Fruit fly (Drosophila melanogaster) whole organism, embryonic: Measurements from ENCODE around the gene Gnmt.

Experiments used
- Ada2b ChIP-seq: fragments of 200-800 bp; sonication (Bioruptor generic); IDR thresholded peaks from 2 replicates; pipeline ENCODE4 v1.3.6; 2022; ENCODE audit warnings: missing biosample characterization, missing genetic modification characterization
- Atf6 ChIP-seq: fragments of 200-800 bp; sonication (Bioruptor generic); IDR thresholded peaks from 2 replicates; pipeline ENCODE4 v1.3.6; 2022; ENCODE audit warnings: missing biosample characterization, missing genetic modification characterization
- CG12071 ChIP-seq: fragments of 200-800 bp; sonication (Bioruptor generic); optimal IDR thresholded peaks from 3 replicates; lab custom pipeline; 2018; ENCODE audit warnings: missing biosample characterization, mild to moderate bottlenecking, missing genetic modification characterization
- CG12659 ChIP-seq: fragments of 200-800 bp; sonication (Bioruptor generic); optimal IDR thresholded peaks from 3 replicates; lab custom pipeline; 2017; ENCODE audit warnings: mild to moderate bottlenecking, missing biosample characterization, missing genetic modification reagents, missing genetic modification characterization
- CG13424 ChIP-seq: fragments of 200-800 bp; sonication (Bioruptor generic); optimal IDR thresholded peaks from 2 replicates; lab custom pipeline; 2019; ENCODE audit warnings: missing biosample characterization, mild to moderate bottlenecking, missing genetic modification characterization, moderate library complexity
- CG14667 ChIP-seq: fragments of 200-800 bp; sonication (Bioruptor generic); IDR thresholded peaks from 2 replicates; pipeline ENCODE4 v1.3.6; 2022; ENCODE audit warnings: missing biosample characterization, missing genetic modification characterization
- CG15073 ChIP-seq: fragments of 200-800 bp; sonication (Bioruptor generic); optimal IDR thresholded peaks from 2 replicates; lab custom pipeline; 2016; ENCODE audit warnings: missing biosample characterization, missing genetic modification characterization
- CG15514 ChIP-seq: fragments of 200-800 bp; sonication (Bioruptor generic); optimal IDR thresholded peaks from 3 replicates; lab custom pipeline; 2017; ENCODE audit warnings: missing biosample characterization, missing genetic modification characterization, mild to moderate bottlenecking, moderate library complexity, missing genetic modification reagents
- CG16779 ChIP-seq: fragments of 200-800 bp; sonication (Bioruptor generic); IDR thresholded peaks from 2 replicates; pipeline ENCODE4 v1.3.6; 2022; ENCODE audit warnings: missing biosample characterization, missing genetic modification characterization
- CG17385 ChIP-seq: fragments of 200-800 bp; sonication (Bioruptor generic); optimal IDR thresholded peaks from 3 replicates; lab custom pipeline; 2018; ENCODE audit warnings: missing biosample characterization, mild to moderate bottlenecking, missing genetic modification characterization
- CG2678 ChIP-seq: fragments of 200-800 bp; sonication (Bioruptor generic); optimal IDR thresholded peaks from 3 replicates; lab custom pipeline; 2019; ENCODE audit warnings: missing biosample characterization, mild to moderate bottlenecking, missing genetic modification characterization, moderate library complexity
- CG2712 ChIP-seq: fragments of 200-800 bp; optimal IDR thresholded peaks from 3 replicates; lab custom pipeline; 2019; ENCODE audit warnings: missing biosample characterization, mild to moderate bottlenecking, missing genetic modification characterization, moderate library complexity
- CG34224 ChIP-seq: fragments of 200-800 bp; sonication (Bioruptor generic); IDR thresholded peaks from 3 replicates; pipeline ENCODE4 v1.3.6; 2022; ENCODE audit warnings: missing biosample characterization, missing genetic modification characterization; ENCODE audit not compliant: partially characterized antibody
- CG3838 ChIP-seq: fragments of 200-800 bp; sonication (Bioruptor generic); optimal IDR thresholded peaks from 3 replicates; lab custom pipeline; 2016; ENCODE audit warnings: missing biosample characterization, missing genetic modification characterization
- CG3847 ChIP-seq: fragments of 200-800 bp; sonication (Bioruptor generic); IDR thresholded peaks from 2 replicates; pipeline ENCODE4 v1.3.6; 2022; ENCODE audit warnings: missing biosample characterization, missing genetic modification characterization
- CG4424 ChIP-seq: fragments of 200-800 bp; sonication (Bioruptor generic); optimal IDR thresholded peaks from 3 replicates; lab custom pipeline; 2016; ENCODE audit warnings: missing biosample characterization, missing genetic modification characterization
- CG6689 ChIP-seq: fragments of 200-800 bp; sonication (Bioruptor generic); IDR thresholded peaks from 2 replicates; pipeline ENCODE4 v1.3.6; 2022; ENCODE audit warnings: missing biosample characterization, missing genetic modification characterization
- CG7357 ChIP-seq: fragments of 200-800 bp; sonication (Bioruptor generic); IDR thresholded peaks from 3 replicates; pipeline ENCODE4 v1.3.6; 2022; ENCODE audit warnings: missing biosample characterization, missing genetic modification characterization
- CG7987 ChIP-seq: fragments of 200-800 bp; sonication (Bioruptor generic); optimal IDR thresholded peaks from 2 replicates; lab custom pipeline; 2018; ENCODE audit warnings: missing biosample characterization, mild to moderate bottlenecking, missing genetic modification characterization, moderate library complexity
- Dref ChIP-seq: fragments of 200-800 bp; sonication (Bioruptor generic); IDR thresholded peaks from 2 replicates; pipeline ENCODE4 v1.3.6; 2022; ENCODE audit warnings: missing biosample characterization, missing genetic modification characterization
- Ets65A ChIP-seq: fragments of 200-800 bp; sonication (Bioruptor generic); peaks from one replicate; lab custom pipeline; 2016; ENCODE audit warnings: missing biosample characterization, missing genetic modification characterization
- HLH54F ChIP-seq: fragments of 200-800 bp; sonication (Bioruptor generic); optimal IDR thresholded peaks from 3 replicates; lab custom pipeline; 2016; ENCODE audit warnings: missing biosample characterization, missing genetic modification characterization
- Hmr ChIP-seq: fragments of 200-800 bp; sonication (Bioruptor generic); optimal IDR thresholded peaks from 3 replicates; lab custom pipeline; 2017; ENCODE audit warnings: mild to moderate bottlenecking, missing biosample characterization, missing genetic modification reagents, missing genetic modification characterization
- Hr78 ChIP-seq, 2 experiments: fragments of 200-800 bp in 1 of 2; fragments of >200 bp in 1 of 2; sonication (Bioruptor generic) in 1 of 2; optimal IDR thresholded peaks; 2 replicates each; lab custom pipeline; 2017 to 2019; ENCODE audit warnings: missing biosample characterization in 2 of 2, missing genetic modification characterization in 2 of 2, mild to moderate bottlenecking in 1 of 2, moderate library complexity in 1 of 2
- Lhr ChIP-seq: fragments of 200-800 bp; sonication (Bioruptor generic); optimal IDR thresholded peaks from 3 replicates; lab custom pipeline; 2017; ENCODE audit warnings: mild to moderate bottlenecking, missing biosample characterization, missing genetic modification reagents, missing genetic modification characterization
- Med ChIP-seq: fragments of 200-800 bp; sonication (Bioruptor generic); peaks from one replicate; lab custom pipeline; 2016; ENCODE audit warnings: missing biosample characterization, missing genetic modification characterization, mild to moderate bottlenecking, inconsistent platforms, moderate library complexity
- NfI ChIP-seq: fragments of 200-800 bp; sonication (Bioruptor generic); optimal IDR thresholded peaks from 3 replicates; lab custom pipeline; 2018; ENCODE audit warnings: missing biosample characterization, mild to moderate bottlenecking, missing genetic modification characterization, moderate library complexity
- Opbp ChIP-seq: fragments of 200-800 bp; sonication (Bioruptor generic); IDR thresholded peaks from 3 replicates; pipeline ENCODE4 v1.3.6; 2022; ENCODE audit warnings: missing biosample characterization, missing genetic modification characterization; ENCODE audit not compliant: partially characterized antibody
- Optix ChIP-seq: fragments of 200-800 bp; sonication (Bioruptor generic); IDR thresholded peaks from 3 replicates; pipeline ENCODE4 v1.3.6; 2022; ENCODE audit warnings: missing biosample characterization, missing genetic modification characterization
- TFAM ChIP-seq: fragments of 200-800 bp; sonication (Bioruptor generic); optimal IDR thresholded peaks from 2 replicates; lab custom pipeline; 2017; ENCODE audit warnings: missing biosample characterization, missing genetic modification characterization, inconsistent platforms
- Taf1 ChIP-seq: fragments of 200-800 bp; sonication (Bioruptor generic); IDR thresholded peaks from 2 replicates; pipeline ENCODE4 v1.3.6; 2022; ENCODE audit warnings: missing biosample characterization, missing genetic modification characterization
- ab ChIP-seq: fragments of 200-800 bp; sonication (Bioruptor generic); optimal IDR thresholded peaks from 2 replicates; lab custom pipeline; 2016; ENCODE audit warnings: missing biosample characterization, missing genetic modification characterization
- al ChIP-seq: fragments of 200-800 bp; sonication (Bioruptor generic); IDR thresholded peaks from 2 replicates; pipeline ENCODE4 v1.3.6; 2022; ENCODE audit warnings: missing biosample characterization, missing genetic modification characterization
- chinmo ChIP-seq: fragments of 200-800 bp; sonication (Bioruptor generic); IDR thresholded peaks from 4 replicates; pipeline ENCODE4 v1.3.6; 2022; ENCODE audit warnings: missing biosample characterization, missing genetic modification characterization; ENCODE audit not compliant: partially characterized antibody
- crp ChIP-seq, 2 experiments: fragments of 200-800 bp; sonication (Bioruptor generic); optimal IDR thresholded peaks; 2 replicates in 1 of 2; 3 replicates in 1 of 2; lab custom pipeline; 2017; ENCODE audit warnings: missing biosample characterization in 2 of 2, missing genetic modification characterization in 2 of 2, mild to moderate bottlenecking in 1 of 2, moderate library complexity in 1 of 2
- disco-r ChIP-seq: fragments of 200-800 bp; sonication (Bioruptor generic); optimal IDR thresholded peaks from 2 replicates; lab custom pipeline; 2016; ENCODE audit warnings: missing biosample characterization, missing genetic modification characterization
- dm ChIP-seq: fragments of 200-800 bp; sonication (Bioruptor generic); optimal IDR thresholded peaks from 3 replicates; lab custom pipeline; 2016; ENCODE audit warnings: missing biosample characterization, missing genetic modification characterization
- exex ChIP-seq: fragments of 200-800 bp; sonication (Bioruptor generic); optimal IDR thresholded peaks from 4 replicates; lab custom pipeline; 2018; ENCODE audit warnings: missing biosample characterization, mild to moderate bottlenecking, missing genetic modification characterization, moderate library complexity
- fu2 ChIP-seq: fragments of 200-800 bp; sonication (Bioruptor generic); optimal IDR thresholded peaks from 2 replicates; lab custom pipeline; 2016; ENCODE audit warnings: missing biosample characterization, missing genetic modification characterization
- gce ChIP-seq: fragments of 200-800 bp; sonication (Bioruptor generic); IDR thresholded peaks from 3 replicates; pipeline ENCODE4 v1.3.6; 2022; ENCODE audit warnings: missing biosample characterization, missing genetic modification characterization
- h ChIP-seq: fragments of >200 bp; optimal IDR thresholded peaks from 2 replicates; lab custom pipeline; 2017
- her ChIP-seq: fragments of 200-800 bp; sonication (Bioruptor generic); optimal IDR thresholded peaks from 2 replicates; lab custom pipeline; 2016; ENCODE audit warnings: missing biosample characterization, missing genetic modification characterization
- hkb ChIP-seq, 2 experiments: fragments of 200-800 bp in 1 of 2; fragments of >200 bp in 1 of 2; sonication (Bioruptor generic) in 1 of 2; IDR thresholded peaks in 1 of 2; optimal IDR thresholded peaks in 1 of 2; 2 replicates each; pipeline versions ENCODE4 v1.3.6 to Lab custom; 2017 to 2022; ENCODE audit warnings: missing biosample characterization in 1 of 2, missing genetic modification characterization in 1 of 2
- jumu ChIP-seq: fragments of 200-800 bp; sonication (Bioruptor generic); optimal IDR thresholded peaks from 3 replicates; lab custom pipeline; 2016; ENCODE audit warnings: missing biosample characterization, missing genetic modification characterization
- repo ChIP-seq: fragments of 200-800 bp; sonication (Bioruptor generic); optimal IDR thresholded peaks from 2 replicates; lab custom pipeline; 2016; ENCODE audit warnings: missing biosample characterization, missing genetic modification characterization
- schlank ChIP-seq: fragments of 200-800 bp; sonication (Bioruptor generic); optimal IDR thresholded peaks from 2 replicates; lab custom pipeline; 2018; ENCODE audit warnings: missing biosample characterization, mild to moderate bottlenecking, missing genetic modification characterization
- sna ChIP-seq: fragments of 200-800 bp; sonication (Bioruptor generic); IDR thresholded peaks from 2 replicates; pipeline ENCODE4 v1.3.6; 2022; ENCODE audit warnings: missing biosample characterization, missing genetic modification characterization; ENCODE audit not compliant: partially characterized antibody
- vnd ChIP-seq: fragments of 200-800 bp; sonication (Bioruptor generic); IDR thresholded peaks from 3 replicates; pipeline ENCODE4 v1.3.6; 2022; ENCODE audit warnings: missing biosample characterization, missing genetic modification characterization; ENCODE audit not compliant: partially characterized antibody
- vvl ChIP-seq: fragments of 200-800 bp; sonication (Bioruptor generic); IDR thresholded peaks from 2 replicates; pipeline ENCODE4 v1.3.6; 2022; ENCODE audit warnings: missing biosample characterization, missing genetic modification characterization
- zen ChIP-seq: fragments of 200-800 bp; sonication (Bioruptor generic); optimal IDR thresholded peaks from 3 replicates; lab custom pipeline; 2018; ENCODE audit warnings: missing biosample characterization, mild to moderate bottlenecking, missing genetic modification characterization, moderate library complexity
- zen2 ChIP-seq: fragments of 200-800 bp; sonication (Bioruptor generic); IDR thresholded peaks from 3 replicates; pipeline ENCODE4 v1.3.6; 2022; ENCODE audit warnings: missing biosample characterization, missing genetic modification characterization; ENCODE audit not compliant: partially characterized antibody

Gene Gnmt

dm6 chr3R:12716251-12716650 lies 41.8 kb downstream of the Gnmt start (continued):
- TF ChIP-seq CG12071 (GFP tag; lab: Kevin White, UChicago) (peak; percentile 54), CG15073 (GFP tag; lab: Kevin White, UChicago) (no peak), Hr78 (GFP tag; optimal IDR thresholded peaks at IDR 0.05; lab: Kevin White, UChicago) (no peak), CG2712 (tag; lab: Kevin White, UChicago) (no peak), CG17385 (GFP tag; lab: Kevin White, UChicago) (no peak), disco-r (GFP tag; lab: Kevin White, UChicago) (no peak), Atf6 (0 out of 2 replicates have a peak, but pooled peaks have one; percentile 18), CG4424 (GFP tag; lab: Kevin White, UChicago) (no peak), Opbp (no peak), Dref (GFP tag; lab: Robert Waterston, UW) (no peak), Hmr (GFP tag; lab: Kevin White, UChicago) (peak; percentile 23), CG12659 (GFP tag; lab: Kevin White, UChicago) (peak; percentile 7), CG15514 (GFP tag; lab: Kevin White, UChicago) (no peak), CG2678 (tag; lab: Kevin White, UChicago) (peak; percentile 55), repo (GFP tag; lab: Kevin White, UChicago) (no peak), Ada2b (no peak), her (no peak), ab (GFP tag; lab: Kevin White, UChicago) (no peak), Lhr (no peak), CG7987 (peak; percentile 26), zen2 (GFP tag; lab: Robert Waterston, UW) (no peak), CG14667 (GFP tag; lab: Robert Waterston, UW) (no peak), zen (tag; lab: Kevin White, UChicago) (no peak), Optix (GFP tag; lab: Robert Waterston, UW) (no peak), CG3838 (peak; percentile 8), fu2 (GFP tag; lab: Kevin White, UChicago) (no peak), hkb (optimal IDR thresholded peaks at IDR 0.05; lab: Kevin White, UChicago) (no peak), hkb (GFP tag; IDR thresholded peaks at IDR 0.05; lab: Robert Waterston, UW) (no peak), crp (GFP tag; optimal IDR thresholded peaks at IDR 0.05; lab: Kevin White, UChicago) (no peak), al (GFP tag; lab: Robert Waterston, UW) (no peak), exex (tag; lab: Kevin White, UChicago) (peak; percentile 84), CG3847 (no peak), schlank (tag; lab: Kevin White, UChicago) (peak; percentile 16), NfI (GFP tag; lab: Kevin White, UChicago) (no peak), dm (GFP tag; lab: Kevin White, UChicago) (no peak), chinmo (GFP tag; lab: Robert Waterston, UW) (no peak), Med (GFP tag; lab: Kevin White, UChicago) (peak; percentile 52), HLH54F (GFP tag; lab: Kevin White, UChicago) (no peak), jumu (no peak), CG16779 (GFP tag; lab: Robert Waterston, UW) (no peak), h (lab: Kevin White, UChicago) (no peak), sna (no peak), TFAM (GFP tag; lab: Kevin White, UChicago) (no peak), gce (GFP tag; lab: Robert Waterston, UW) (no peak), CG6689 (GFP tag; lab: Robert Waterston, UW) (no peak), vnd (GFP tag; lab: Robert Waterston, UW) (no peak), CG13424 (no peak), Ets65A (GFP tag; lab: Kevin White, UChicago) (no peak), Taf1 (0 out of 2 replicates have a peak, but pooled peaks have one; percentile 27), CG34224 (GFP tag; lab: Robert Waterston, UW) (no peak), CG7357 (no peak), vvl (GFP tag; lab: Robert Waterston, UW) (no peak)
